Worm (Caenorhabditis elegans) whole organism, L4 larva: ENCODE measurements around the gene C28C12.11.

Experiments
- F44E2.7 ChIP-seq: fragments of 200-800 bp; sonication (Bioruptor generic); IDR thresholded peaks from 2 replicates; pipeline ENCODE4 v2.1.2; 2022; ENCODE audit warnings: missing genetic modification characterization, missing compliant biosample characterization
- T20F7.1 ChIP-seq: fragments of 200-800 bp; sonication (Bioruptor generic); optimal IDR thresholded peaks from 2 replicates; lab custom pipeline; 2018; ENCODE audit warnings: mild to moderate bottlenecking, missing genetic modification characterization, missing compliant biosample characterization
- T26A8.4 ChIP-seq: fragments of 200-800 bp; sonication (Bioruptor generic); IDR thresholded peaks from 2 replicates; pipeline ENCODE4 v1.3.6; 2022; ENCODE audit warnings: missing genetic modification characterization, missing compliant biosample characterization
- Y75B8A.6 ChIP-seq: fragments of 200-800 bp; sonication (Bioruptor generic); IDR thresholded peaks from 2 replicates; pipeline ENCODE4 v1.3.6; 2022; ENCODE audit warnings: missing genetic modification reagents, missing genetic modification characterization, missing compliant biosample characterization
- aly-2 ChIP-seq: sonication (generic microtip); optimal IDR thresholded peaks from 2 replicates; lab custom pipeline; 2018; ENCODE audit warnings: missing biosample characterization, missing genetic modification characterization
- arid-1 ChIP-seq: fragments of 200-800 bp; sonication (Bioruptor generic); conservative IDR thresholded peaks from 2 replicates; pipeline ENCODE4 v1.3.6; 2022; ENCODE audit warnings: missing genetic modification reagents, missing genetic modification characterization, missing compliant biosample characterization
- attf-4 ChIP-seq: sonication (generic microtip); optimal IDR thresholded peaks from 3 replicates; lab custom pipeline; 2017; ENCODE audit warnings: missing biosample characterization, missing genetic modification characterization
- ceh-44 ChIP-seq: fragments of 200-800 bp; sonication (Bioruptor generic); IDR thresholded peaks from 2 replicates; pipeline ENCODE4 v1.3.6; 2022; ENCODE audit warnings: missing genetic modification reagents, missing genetic modification characterization, missing compliant biosample characterization
- cey-2 ChIP-seq: sonication (generic microtip); optimal IDR thresholded peaks from 3 replicates; lab custom pipeline; 2017; ENCODE audit warnings: missing genetic modification characterization, mild to moderate bottlenecking, missing compliant biosample characterization, antibody characterized with exemption, borderline replicate concordance; ENCODE audit not compliant: insufficient read depth
- ctbp-1 ChIP-seq: fragments of 200-800 bp; sonication (Bioruptor generic); IDR thresholded peaks from 2 replicates; pipeline ENCODE4 v1.3.6; 2022; ENCODE audit warnings: missing genetic modification reagents, missing genetic modification characterization, missing compliant biosample characterization
- duxl-1 ChIP-seq: sonication (generic microtip); optimal IDR thresholded peaks from 2 replicates; lab custom pipeline; 2016; ENCODE audit warnings: mild to moderate bottlenecking, missing genetic modification characterization, moderate library complexity, missing compliant biosample characterization; ENCODE audit not compliant: poor library complexity
- dve-1 ChIP-seq: sonication (generic microtip); optimal IDR thresholded peaks from 2 replicates; lab custom pipeline; 2017; ENCODE audit warnings: antibody characterized with exemption, mild to moderate bottlenecking, missing genetic modification characterization, missing compliant biosample characterization; ENCODE audit not compliant: insufficient read depth
- egl-27 ChIP-seq: sonication (generic microtip); optimal IDR thresholded peaks from 3 replicates; lab custom pipeline; 2017; ENCODE audit warnings: missing biosample characterization, missing genetic modification reagents, missing genetic modification characterization
- egl-43 ChIP-seq: fragments of 200-800 bp; sonication (Bioruptor generic); IDR thresholded peaks from 2 replicates; pipeline ENCODE4 v1.3.6; 2022; ENCODE audit warnings: missing genetic modification reagents, missing genetic modification characterization, missing compliant biosample characterization
- hif-1 ChIP-seq, 2 experiments: sonication (generic microtip); optimal IDR thresholded peaks; 2 replicates each; lab custom pipeline; 2016 to 2017; ENCODE audit warnings: missing compliant biosample characterization in 2 of 2, missing genetic modification characterization in 2 of 2, missing genetic modification reagents in 2 of 2, missing genotype in 2 of 2, mild to moderate bottlenecking in 1 of 2
- hlh-30 ChIP-seq: sonication (generic microtip); optimal IDR thresholded peaks from 2 replicates; lab custom pipeline; 2017; ENCODE audit warnings: antibody characterized with exemption, mild to moderate bottlenecking, missing genetic modification characterization, missing compliant biosample characterization; ENCODE audit not compliant: insufficient read depth
- jun-1 ChIP-seq: fragments of 150-350 bp; optimal IDR thresholded peaks from 2 replicates; lab custom pipeline; 2014; ENCODE audit warnings: missing biosample characterization, missing genetic modification reagents, missing genetic modification characterization
- lin-1 ChIP-seq: fragments of 200-800 bp; sonication (Bioruptor generic); IDR thresholded peaks from 2 replicates; pipeline ENCODE4 v1.3.6; 2022; ENCODE audit warnings: missing genetic modification reagents, missing genetic modification characterization, missing compliant biosample characterization
- lin-15B ChIP-seq: fragments of 150-350 bp; sonication (generic microtip); optimal IDR thresholded peaks from 3 replicates; lab custom pipeline; 2014; ENCODE audit warnings: missing biosample characterization, missing genetic modification characterization
- lin-29 ChIP-seq: fragments of 200-800 bp; sonication (Bioruptor generic); IDR thresholded peaks from 2 replicates; pipeline ENCODE4 v1.3.6; 2022; ENCODE audit warnings: missing genetic modification reagents, missing genetic modification characterization, missing compliant biosample characterization
- lin-38 ChIP-seq: fragments of 200-800 bp; sonication (Bioruptor generic); IDR thresholded peaks from 2 replicates; pipeline ENCODE4 v1.3.6; 2022; ENCODE audit warnings: missing genetic modification reagents, missing genetic modification characterization, missing compliant biosample characterization
- madf-9 ChIP-seq: fragments of 200-800 bp; sonication (Bioruptor generic); conservative IDR thresholded peaks from 2 replicates; pipeline ENCODE4 v1.3.6; 2022; ENCODE audit warnings: missing genetic modification reagents, missing genetic modification characterization, missing compliant biosample characterization
- mdl-1 ChIP-seq, 2 experiments: fragments of 150-350 bp in 1 of 2; sonication (generic microtip) in 1 of 2; optimal IDR thresholded peaks; 2 replicates each; lab custom pipeline; 2014 to 2017; ENCODE audit warnings: missing biosample characterization in 2 of 2, missing genetic modification characterization in 2 of 2
- mep-1 ChIP-seq: fragments of 150-350 bp; sonication (generic microtip); optimal IDR thresholded peaks from 3 replicates; lab custom pipeline; 2014; ENCODE audit warnings: missing biosample characterization, missing genetic modification characterization
- mes-2 ChIP-seq: sonication (generic microtip); optimal IDR thresholded peaks from 2 replicates; lab custom pipeline; 2016; ENCODE audit warnings: missing genotype, mild to moderate bottlenecking, missing genetic modification characterization, missing compliant biosample characterization; ENCODE audit not compliant: poor library complexity, severe bottlenecking
- mxl-2 ChIP-seq: fragments of 200-800 bp; sonication (Bioruptor generic); conservative IDR thresholded peaks from 2 replicates; pipeline ENCODE4 v1.3.6; 2022; ENCODE audit warnings: missing genetic modification reagents, missing genetic modification characterization, missing compliant biosample characterization
- nhr-25 ChIP-seq: sonication (generic microtip); optimal IDR thresholded peaks from 2 replicates; lab custom pipeline; 2017; ENCODE audit warnings: missing genetic modification characterization, mild to moderate bottlenecking, missing compliant biosample characterization, antibody characterized with exemption, moderate library complexity, borderline replicate concordance; ENCODE audit not compliant: insufficient read depth
- nhr-28 ChIP-seq: fragments of 150-350 bp; optimal IDR thresholded peaks from 2 replicates; lab custom pipeline; 2014; ENCODE audit warnings: missing biosample characterization, missing genetic modification characterization
- nhr-6 ChIP-seq: fragments of 150-350 bp; optimal IDR thresholded peaks from 2 replicates; lab custom pipeline; 2014; ENCODE audit warnings: missing biosample characterization, missing genetic modification characterization
- php-3 ChIP-seq: fragments of 200-800 bp; sonication (Bioruptor generic); IDR thresholded peaks from 2 replicates; pipeline ENCODE4 v1.3.6; 2022; ENCODE audit warnings: missing genetic modification reagents, missing genetic modification characterization, missing compliant biosample characterization
- set-16 ChIP-seq: fragments of 200-800 bp; sonication (Bioruptor generic); IDR thresholded peaks from 2 replicates; pipeline ENCODE4 v1.3.6; 2022; ENCODE audit warnings: missing genetic modification reagents, missing genetic modification characterization, missing compliant biosample characterization
- snpc-1.2 ChIP-seq: fragments of 200-800 bp; sonication (Bioruptor generic); IDR thresholded peaks from 2 replicates; pipeline ENCODE4 v1.3.6; 2022; ENCODE audit warnings: missing genetic modification reagents, missing genetic modification characterization, missing compliant biosample characterization
- snpc-4 ChIP-seq: fragments of 150-350 bp; optimal IDR thresholded peaks from 2 replicates; lab custom pipeline; 2014; ENCODE audit warnings: missing biosample characterization, missing genetic modification characterization
- spr-1 ChIP-seq: sonication (generic microtip); optimal IDR thresholded peaks from 2 replicates; lab custom pipeline; 2016; ENCODE audit warnings: mild to moderate bottlenecking, missing genetic modification characterization, missing compliant biosample characterization
- tag-97 ChIP-seq: fragments of 200-800 bp; sonication (Bioruptor generic); IDR thresholded peaks from 2 replicates; pipeline ENCODE4 v1.3.6; 2022; ENCODE audit warnings: missing genetic modification characterization, missing compliant biosample characterization
- unc-62 ChIP-seq, 3 experiments: fragments of 150-350 bp in 1 of 3; sonication (generic microtip); optimal IDR thresholded peaks in 2 of 3; peaks in 1 of 3; 1 replicate in 1 of 3; 2 replicates in 2 of 3; lab custom pipeline; 2014 to 2017; ENCODE audit warnings: missing biosample characterization in 3 of 3, missing genetic modification characterization in 3 of 3, missing genetic modification reagents in 3 of 3, missing genotype in 1 of 3
- zag-1 ChIP-seq: fragments of 150-350 bp; optimal IDR thresholded peaks from 2 replicates; lab custom pipeline; 2014; ENCODE audit warnings: missing biosample characterization, missing genetic modification characterization
- zip-2 ChIP-seq: fragments of 150-350 bp; optimal IDR thresholded peaks from 2 replicates; lab custom pipeline; 2014; ENCODE audit warnings: missing biosample characterization, missing genetic modification characterization

C28C12.11 gene

ce11 chrIV:8501382-8501781, 27.5 kb downstream of the C28C12.11 start, which contains the start of gene C28C12.1:
C28C12.1 (plus strand) TSS chrIV:8501682.
- no peak for TF ChIP-seq tag-97 (GFP tag; lab: Robert Waterston, UW)
- TF ChIP-seq aly-2 (tag; lab: Kevin White, UChicago), result no peak
- no peak for TF ChIP-seq madf-9 (GFP tag; lab: Robert Waterston, UW)
- TF ChIP-seq snpc-4 (tag; lab: Kevin White, UChicago), result no peak
- no peak for TF ChIP-seq ctbp-1 (GFP tag; lab: Robert Waterston, UW)
- TF ChIP-seq zip-2 (tag; lab: Kevin White, UChicago), result no peak
- no peak for TF ChIP-seq zag-1 (tag; lab: Kevin White, UChicago)
- no peak for TF ChIP-seq duxl-1 (tag; lab: Kevin White, UChicago)
- no peak for TF ChIP-seq lin-38 (GFP tag; lab: Robert Waterston, UW)
- TF ChIP-seq set-16, result no peak
- no peak for TF ChIP-seq nhr-28 (tag; lab: Kevin White, UChicago)
- no peak for TF ChIP-seq mxl-2
- no peak for TF ChIP-seq lin-15B (tag; lab: Kevin White, UChicago)
- TF ChIP-seq lin-29 (GFP tag; lab: Robert Waterston, UW), result no peak
- TF ChIP-seq mep-1 (tag; lab: Kevin White, UChicago), result no peak
- no peak for TF ChIP-seq mes-2 (tag; lab: Kevin White, UChicago)
- no peak for TF ChIP-seq T26A8.4
- TF ChIP-seq F44E2.7 (GFP tag; lab: Robert Waterston, UW), result no peak

ce11 chrIV:8506034-8506433, 32.2 kb downstream of the C28C12.11 start:
- peak in 1 of 2 experiments; percentile 95 for TF ChIP-seq unc-62 (GFP tag; optimal IDR thresholded peaks at IDR 0.05 in 1 of 2; lab: Kevin White, UChicago)
- no peak for TF ChIP-seq unc-62 (tag; optimal IDR thresholded peaks at IDR 0.05; lab: Kevin White, UChicago)
- TF ChIP-seq duxl-1 (tag; lab: Kevin White, UChicago), result no peak
- no peak for TF ChIP-seq lin-38 (GFP tag; lab: Robert Waterston, UW)
- TF ChIP-seq egl-43, result no peak

- TF ChIP-seq snpc-4 (tag; lab: Kevin White, UChicago) (no peak), nhr-25 (tag; lab: Kevin White, UChicago) (no peak), mdl-1 (tag; optimal IDR thresholded peaks at IDR 0.05; lab: Kevin White, UChicago) (peak in 1 of 2 experiments; percentile 4), hif-1 (tag; optimal IDR thresholded peaks at IDR 0.05; lab: Kevin White, UChicago) (no peak), ceh-44 (GFP tag; lab: Robert Waterston, UW) (no peak), lin-1 (GFP tag; lab: Robert Waterston, UW) (no peak), egl-27 (no peak), arid-1 (GFP tag; lab: Robert Waterston, UW) (peak; percentile 23; the same call in 1 of the 2 replicates), cey-2 (no peak), snpc-1.2 (GFP tag; lab: Robert Waterston, UW) (no peak), madf-9 (GFP tag; lab: Robert Waterston, UW) (no peak), jun-1 (tag; lab: Kevin White, UChicago) (no peak), lin-15B (tag; lab: Kevin White, UChicago) (no peak), lin-38 (GFP tag; lab: Robert Waterston, UW) (no peak), nhr-28 (tag; lab: Kevin White, UChicago) (peak; percentile 26), attf-4 (tag; lab: Kevin White, UChicago) (no peak), Y75B8A.6 (no peak), hlh-30 (tag; lab: Kevin White, UChicago) (peak; percentile 36), dve-1 (tag; lab: Kevin White, UChicago) (peak; percentile 21), nhr-6 (peak; percentile 13), T20F7.1 (GFP tag; lab: Kevin White, UChicago) (no peak), spr-1 (no peak), php-3 (GFP tag; lab: Robert Waterston, UW) (no peak)
Observed at ce11 chrIV:8510534-8510933, 36.7 kb downstream of the C28C12.11 start, which contains the start of gene tag-77. tag-77 (minus strand) TSS chrIV:8510548.
